Fruit fly (Drosophila melanogaster) whole organism, embryonic: ENCODE measurements around the gene CG11882.

Source experiments
- Asciz ChIP-seq: fragments of 200-800 bp; sonication (Bioruptor generic); optimal IDR thresholded peaks from 2 replicates; lab custom pipeline; 2017; ENCODE audit warnings: missing biosample characterization, mild to moderate bottlenecking, missing genetic modification characterization, missing genetic modification reagents
- CG1024 ChIP-seq: fragments of 200-800 bp; sonication (Bioruptor generic); IDR thresholded peaks from 2 replicates; pipeline ENCODE4 v1.3.6; 2022; ENCODE audit warnings: missing biosample characterization, missing genetic modification characterization
- CG11723 ChIP-seq: fragments of 200-800 bp; sonication (Bioruptor generic); optimal IDR thresholded peaks from 2 replicates; lab custom pipeline; 2017; ENCODE audit warnings: missing biosample characterization, mild to moderate bottlenecking, missing genetic modification characterization
- CG12071 ChIP-seq: fragments of 200-800 bp; sonication (Bioruptor generic); optimal IDR thresholded peaks from 3 replicates; lab custom pipeline; 2018; ENCODE audit warnings: missing biosample characterization, mild to moderate bottlenecking, missing genetic modification characterization
- CG12299 ChIP-seq: fragments of 200-800 bp; sonication (Bioruptor generic); optimal IDR thresholded peaks from 2 replicates; lab custom pipeline; 2018; ENCODE audit warnings: missing biosample characterization, mild to moderate bottlenecking, missing genetic modification characterization
- CG13775 ChIP-seq: fragments of 200-800 bp; sonication (Bioruptor generic); optimal IDR thresholded peaks from 3 replicates; lab custom pipeline; 2017; ENCODE audit warnings: missing biosample characterization, mild to moderate bottlenecking, missing genetic modification characterization
- CG1647 ChIP-seq: fragments of 200-800 bp; sonication (Bioruptor generic); optimal IDR thresholded peaks from 3 replicates; lab custom pipeline; 2016; ENCODE audit warnings: missing biosample characterization, missing genetic modification characterization
- CG17328 ChIP-seq: fragments of 200-800 bp; sonication (Bioruptor generic); IDR thresholded peaks from 2 replicates; pipeline ENCODE4 v1.3.6; 2022; ENCODE audit warnings: missing biosample characterization, missing genetic modification characterization
- CG18619 ChIP-seq: fragments of 200-800 bp; sonication (Bioruptor generic); optimal IDR thresholded peaks from 3 replicates; lab custom pipeline; 2017; ENCODE audit warnings: missing biosample characterization, mild to moderate bottlenecking, missing genetic modification characterization
- CG18764 ChIP-seq: fragments of 200-800 bp; sonication (Bioruptor generic); optimal IDR thresholded peaks from 3 replicates; lab custom pipeline; 2016; ENCODE audit warnings: missing biosample characterization, missing genetic modification characterization
- CG34376 ChIP-seq: fragments of 200-800 bp; sonication (Bioruptor generic); optimal IDR thresholded peaks from 2 replicates; lab custom pipeline; 2018; ENCODE audit warnings: missing biosample characterization, mild to moderate bottlenecking, missing genetic modification characterization
- CG4282 ChIP-seq: fragments of 200-800 bp; sonication (Bioruptor generic); optimal IDR thresholded peaks from 2 replicates; lab custom pipeline; 2016; ENCODE audit warnings: missing biosample characterization, missing genetic modification characterization
- CG4854 ChIP-seq: fragments of 200-800 bp; sonication (Bioruptor generic); optimal IDR thresholded peaks from 2 replicates; lab custom pipeline; 2016; ENCODE audit warnings: missing biosample characterization, missing genetic modification characterization, inconsistent platforms
- CG5180 ChIP-seq: fragments of 200-800 bp; sonication (Bioruptor generic); optimal IDR thresholded peaks from 3 replicates; lab custom pipeline; 2017; ENCODE audit warnings: missing biosample characterization, missing genetic modification characterization, mild to moderate bottlenecking, moderate library complexity, missing genetic modification reagents
- CG6683 ChIP-seq: fragments of 200-800 bp; sonication (Bioruptor generic); optimal IDR thresholded peaks from 2 replicates; lab custom pipeline; 2017; ENCODE audit warnings: missing biosample characterization, mild to moderate bottlenecking, missing genetic modification characterization, missing genetic modification reagents
- CG7963 ChIP-seq: fragments of 200-800 bp; sonication (Bioruptor generic); IDR thresholded peaks from 3 replicates; pipeline ENCODE4 v1.3.6; 2022; ENCODE audit warnings: missing biosample characterization, missing genetic modification characterization; ENCODE audit not compliant: partially characterized antibody
- CG8359 ChIP-seq: fragments of 200-800 bp; sonication (Bioruptor generic); optimal IDR thresholded peaks from 2 replicates; lab custom pipeline; 2017; ENCODE audit warnings: missing biosample characterization, mild to moderate bottlenecking, missing genetic modification characterization, borderline replicate concordance
- CG8765 ChIP-seq: fragments of 200-800 bp; sonication (Bioruptor generic); IDR thresholded peaks from 2 replicates; pipeline ENCODE4 v1.3.6; 2022; ENCODE audit warnings: missing biosample characterization, missing genetic modification characterization
- CG8924 ChIP-seq: fragments of 200-800 bp; optimal IDR thresholded peaks from 3 replicates; lab custom pipeline; 2019; ENCODE audit warnings: missing biosample characterization, mild to moderate bottlenecking, missing genetic modification characterization, moderate library complexity
- CrebB ChIP-seq: fragments of 200-800 bp; sonication (Bioruptor generic); optimal IDR thresholded peaks from 3 replicates; lab custom pipeline; 2018; ENCODE audit warnings: missing biosample characterization, mild to moderate bottlenecking, missing genetic modification characterization
- D19A ChIP-seq: fragments of 200-800 bp; optimal IDR thresholded peaks from 3 replicates; lab custom pipeline; 2019; ENCODE audit warnings: missing biosample characterization, mild to moderate bottlenecking, missing genetic modification characterization, moderate library complexity
- Deaf1 ChIP-seq: fragments of 200-800 bp; optimal IDR thresholded peaks from 3 replicates; lab custom pipeline; 2019; ENCODE audit warnings: missing biosample characterization, mild to moderate bottlenecking, missing genetic modification characterization, moderate library complexity
- Drgx ChIP-seq: fragments of 200-800 bp; sonication (Bioruptor generic); IDR thresholded peaks from 2 replicates; pipeline ENCODE4 v1.3.6; 2022; ENCODE audit warnings: missing biosample characterization, missing genetic modification characterization
- Max ChIP-seq: fragments of 200-800 bp; sonication (Bioruptor generic); optimal IDR thresholded peaks from 2 replicates; lab custom pipeline; 2016; ENCODE audit warnings: missing biosample characterization, mild to moderate bottlenecking, missing genetic modification characterization
- Neu2 ChIP-seq: fragments of 200-800 bp; sonication (Bioruptor generic); optimal IDR thresholded peaks from 3 replicates; lab custom pipeline; 2016; ENCODE audit warnings: missing biosample characterization, missing genetic modification characterization, borderline replicate concordance
- Nf-YA ChIP-seq: fragments of 200-800 bp; sonication (Bioruptor generic); IDR thresholded peaks from 2 replicates; pipeline ENCODE4 v1.3.6; 2022; ENCODE audit warnings: missing biosample characterization, missing genetic modification characterization
- NfI ChIP-seq: fragments of 200-800 bp; sonication (Bioruptor generic); optimal IDR thresholded peaks from 3 replicates; lab custom pipeline; 2018; ENCODE audit warnings: missing biosample characterization, mild to moderate bottlenecking, missing genetic modification characterization, moderate library complexity
- Rfx ChIP-seq: fragments of 200-800 bp; sonication (Bioruptor generic); IDR thresholded peaks from 2 replicates; pipeline ENCODE4 v1.3.6; 2022; ENCODE audit warnings: missing biosample characterization, missing genetic modification characterization
- Side ChIP-seq: fragments of 200-800 bp; sonication (Bioruptor generic); optimal IDR thresholded peaks from 2 replicates; lab custom pipeline; 2016; ENCODE audit warnings: missing biosample characterization, missing genetic modification characterization
- Sox102F ChIP-seq: fragments of 200-800 bp; sonication (Bioruptor generic); optimal IDR thresholded peaks from 2 replicates; lab custom pipeline; 2018; ENCODE audit warnings: missing biosample characterization, mild to moderate bottlenecking, missing genetic modification characterization, moderate library complexity
- Xrp1 ChIP-seq: fragments of 200-800 bp; sonication (Bioruptor generic); IDR thresholded peaks from 2 replicates; pipeline ENCODE4 v1.3.6; 2022; ENCODE audit warnings: missing biosample characterization, missing genetic modification characterization
- crol ChIP-seq: fragments of 200-800 bp; sonication (Bioruptor generic); IDR thresholded peaks from 2 replicates; pipeline ENCODE4 v1.3.6; 2022; ENCODE audit warnings: missing biosample characterization, missing genetic modification characterization
- danr ChIP-seq: fragments of 200-800 bp; sonication (Bioruptor generic); IDR thresholded peaks from 2 replicates; pipeline ENCODE4 v1.3.6; 2022; ENCODE audit warnings: missing biosample characterization, missing genetic modification characterization
- dmrt11E ChIP-seq: fragments of 200-800 bp; sonication (Bioruptor generic); optimal IDR thresholded peaks from 3 replicates; lab custom pipeline; 2018; ENCODE audit warnings: missing biosample characterization, mild to moderate bottlenecking, missing genetic modification characterization, moderate library complexity
- dpn ChIP-seq, 2 experiments: fragments of 200-800 bp; sonication (Bioruptor generic); optimal IDR thresholded peaks; 3 replicates each; lab custom pipeline; 2016; ENCODE audit warnings: missing biosample characterization in 2 of 2, missing genetic modification characterization in 2 of 2
- fu2 ChIP-seq: fragments of 200-800 bp; sonication (Bioruptor generic); optimal IDR thresholded peaks from 2 replicates; lab custom pipeline; 2016; ENCODE audit warnings: missing biosample characterization, missing genetic modification characterization
- grau ChIP-seq: fragments of 200-800 bp; optimal IDR thresholded peaks from 3 replicates; lab custom pipeline; 2019; ENCODE audit warnings: missing biosample characterization, mild to moderate bottlenecking, missing genetic modification characterization, moderate library complexity
- gro ChIP-seq: fragments of 200-800 bp; sonication (Bioruptor generic); optimal IDR thresholded peaks from 2 replicates; lab custom pipeline; 2016; ENCODE audit warnings: missing biosample characterization, missing genetic modification characterization
- kah ChIP-seq: fragments of 200-800 bp; sonication (Bioruptor generic); optimal IDR thresholded peaks from 2 replicates; lab custom pipeline; 2018; ENCODE audit warnings: missing biosample characterization, mild to moderate bottlenecking, missing genetic modification characterization
- kni ChIP-seq: fragments of 200-800 bp; sonication (Bioruptor generic); optimal IDR thresholded peaks from 3 replicates; lab custom pipeline; 2017; ENCODE audit warnings: mild to moderate bottlenecking, missing biosample characterization, missing genetic modification reagents, missing genetic modification characterization
- lola ChIP-seq, 3 experiments: fragments of >200 bp in 2 of 3; fragments of 200-800 bp in 1 of 3; sonication (Bioruptor generic) in 1 of 3; optimal IDR thresholded peaks; 2 replicates each; lab custom pipeline; 2017 to 2019; ENCODE audit warnings: missing biosample characterization in 3 of 3, missing genetic modification characterization in 3 of 3, mild to moderate bottlenecking in 1 of 3, moderate library complexity in 1 of 3
- nerfin-2 ChIP-seq: fragments of 200-800 bp; sonication (Bioruptor generic); IDR thresholded peaks from 2 replicates; pipeline ENCODE4 v1.3.6; 2022; ENCODE audit warnings: missing biosample characterization, missing genetic modification characterization; ENCODE audit not compliant: partially characterized antibody
- psq ChIP-seq: fragments of 200-800 bp; sonication (Bioruptor generic); optimal IDR thresholded peaks from 2 replicates; lab custom pipeline; 2017; ENCODE audit warnings: missing biosample characterization, missing genetic modification characterization
- stwl ChIP-seq: fragments of 200-800 bp; sonication (Bioruptor generic); optimal IDR thresholded peaks from 3 replicates; lab custom pipeline; 2018; ENCODE audit warnings: missing biosample characterization, mild to moderate bottlenecking, missing genetic modification characterization, moderate library complexity
- tgo ChIP-seq: fragments of 200-800 bp; sonication (Bioruptor generic); IDR thresholded peaks from 3 replicates; pipeline ENCODE4 v1.3.6; 2022; ENCODE audit warnings: missing biosample characterization, missing genetic modification characterization
- tll ChIP-seq, 2 experiments: fragments of 200-800 bp in 1 of 2; fragments of >200 bp in 1 of 2; sonication (Bioruptor generic) in 1 of 2; optimal IDR thresholded peaks; 2 replicates each; lab custom pipeline; 2017 to 2019; ENCODE audit warnings: missing biosample characterization in 2 of 2, missing genetic modification characterization in 2 of 2, mild to moderate bottlenecking in 1 of 2, moderate library complexity in 1 of 2
- vnd ChIP-seq: fragments of 200-800 bp; sonication (Bioruptor generic); IDR thresholded peaks from 3 replicates; pipeline ENCODE4 v1.3.6; 2022; ENCODE audit warnings: missing biosample characterization, missing genetic modification characterization; ENCODE audit not compliant: partially characterized antibody
- zfh1 ChIP-seq: fragments of 200-800 bp; sonication (Bioruptor generic); IDR thresholded peaks from 3 replicates; pipeline ENCODE4 v1.3.6; 2022; ENCODE audit warnings: missing biosample characterization, missing genetic modification characterization
- zfh2 ChIP-seq: fragments of 200-800 bp; sonication (Bioruptor generic); optimal IDR thresholded peaks from 2 replicates; lab custom pipeline; 2016; ENCODE audit warnings: missing biosample characterization, missing genetic modification characterization

Gene CG11882

dm6 chr3R:29148072-29148471 lies at the start of gene CG11882, which contains the start of gene Pglym78 (continued):
- TF ChIP-seq CG11723 (GFP tag; lab: Kevin White, UChicago), result no peak
- TF ChIP-seq gro (GFP tag; lab: Kevin White, UChicago), result peak; percentile 55
- TF ChIP-seq kni (GFP tag; lab: Kevin White, UChicago), result peak; percentile 12
- TF ChIP-seq CG1647 (GFP tag; lab: Kevin White, UChicago), result peak; percentile 36
- peak; percentile 45; the same call in 1 of the 2 replicates for TF ChIP-seq nerfin-2 (GFP tag; lab: Robert Waterston, UW)
- TF ChIP-seq Asciz (GFP tag; lab: Kevin White, UChicago), result no peak
- TF ChIP-seq kah (GFP tag; lab: Kevin White, UChicago), result peak; percentile 82
- TF ChIP-seq CrebB, result peak; percentile 67
- TF ChIP-seq CG12299 (tag; lab: Kevin White, UChicago), result no peak
- TF ChIP-seq CG4282 (GFP tag; lab: Kevin White, UChicago), result peak; percentile 47
- peak in 1 of 2 experiments; percentile 39 for TF ChIP-seq tll (GFP tag; optimal IDR thresholded peaks at IDR 0.05; lab: Kevin White, UChicago)
- TF ChIP-seq CG7963 (GFP tag; lab: Robert Waterston, UW), result no peak
- TF ChIP-seq CG5180, result no peak
- no peak for TF ChIP-seq D19A (tag; lab: Kevin White, UChicago)
- TF ChIP-seq Xrp1, result peak; percentile 20; the same call in 1 of the 2 replicates
- peak; percentile 64 for TF ChIP-seq zfh1 (GFP tag; lab: Robert Waterston, UW)
- TF ChIP-seq CG4854 (GFP tag; lab: Kevin White, UChicago), result no peak
- peak; percentile 75 for TF ChIP-seq Rfx (GFP tag; lab: Robert Waterston, UW)
- no peak for TF ChIP-seq psq (GFP tag; lab: Kevin White, UChicago)
- TF ChIP-seq lola (GFP tag; optimal IDR thresholded peaks at IDR 0.05; lab: Kevin White, UChicago), result no peak
- no peak for TF ChIP-seq Sox102F (GFP tag; lab: Kevin White, UChicago)
- TF ChIP-seq fu2 (GFP tag; lab: Kevin White, UChicago), result peak; percentile 46
- peak; percentile 40; the same call in 1 of the 2 replicates for TF ChIP-seq CG17328
- no peak for TF ChIP-seq tgo (GFP tag; lab: Robert Waterston, UW)
- peak; percentile 25 for TF ChIP-seq CG18764
- TF ChIP-seq zfh2, result peak; percentile 63
- no peak for TF ChIP-seq CG12071 (GFP tag; lab: Kevin White, UChicago)
- TF ChIP-seq Side (GFP tag; lab: Kevin White, UChicago), result peak; percentile 22
- no peak for TF ChIP-seq Max (GFP tag; lab: Kevin White, UChicago)
- TF ChIP-seq vnd (GFP tag; lab: Robert Waterston, UW), result no peak
- TF ChIP-seq CG1024, result 0 out of 2 replicates have a peak, but pooled peaks have one; percentile 14
- TF ChIP-seq grau (tag; lab: Kevin White, UChicago), result peak; percentile 31
- peak; percentile 52; the same call in 1 of the 2 replicates for TF ChIP-seq crol
- peak; percentile 55 to 58 for TF ChIP-seq dpn (GFP tag; optimal IDR thresholded peaks at IDR 0.05; lab: Kevin White, UChicago)
- TF ChIP-seq Deaf1 (tag; lab: Kevin White, UChicago), result no peak
- TF ChIP-seq dmrt11E (tag; lab: Kevin White, UChicago), result no peak
- no peak for TF ChIP-seq Nf-YA (GFP tag; lab: Robert Waterston, UW)
- TF ChIP-seq Neu2 (GFP tag; lab: Kevin White, UChicago), result no peak
- TF ChIP-seq CG8359 (GFP tag; lab: Kevin White, UChicago), result no peak
- TF ChIP-seq danr (GFP tag; lab: Robert Waterston, UW), result no peak
- peak; percentile 39 for TF ChIP-seq NfI (GFP tag; lab: Kevin White, UChicago)
- TF ChIP-seq CG6683 (GFP tag; lab: Kevin White, UChicago), result no peak
- TF ChIP-seq CG8924 (tag; lab: Kevin White, UChicago), result peak; percentile 2
- TF ChIP-seq CG18619, result peak; percentile 1
- peak; percentile 90 for TF ChIP-seq stwl
- TF ChIP-seq CG34376 (GFP tag; lab: Kevin White, UChicago), result peak; percentile 21
- peak; percentile 37; the same call in 1 of the 2 replicates for TF ChIP-seq Drgx (GFP tag; lab: Robert Waterston, UW)
- 0 out of 2 replicates have a peak, but pooled peaks have one; percentile 34 for TF ChIP-seq CG8765 (GFP tag; lab: Robert Waterston, UW)
- TF ChIP-seq CG13775 (GFP tag; lab: Kevin White, UChicago), result peak; percentile 33
